Fruit fly (Drosophila melanogaster) whole organism, prepupa: ENCODE data around the gene CG8202.

Source experiments
- Eip78C ChIP-seq: fragments of 200-800 bp; sonication (Bioruptor generic); peaks from one replicate; lab custom pipeline; 2016; ENCODE audit warnings: missing biosample characterization, missing genetic modification characterization
- acj6 ChIP-seq: fragments of 200-800 bp; sonication (Bioruptor generic); optimal IDR thresholded peaks from 3 replicates; lab custom pipeline; 2016; ENCODE audit warnings: missing biosample characterization, missing genetic modification characterization

dm6 chr3R:8729542-8729941 lies 2.3 kb upstream of the CG8202 start, which contains the start of gene ranshi:
- TF ChIP-seq Eip78C (GFP tag; lab: Kevin White, UChicago), result no peak
- no peak for TF ChIP-seq acj6 (GFP tag; lab: Kevin White, UChicago)
